Worm (Caenorhabditis elegans): ENCODE data around the gene C45B11.5.

ce11 chrV:11057043-11057442, 15.4 kb downstream of the C45B11.5 start, which contains the start of gene srh-75:
- TF ChIP-seq ztf-29 (GFP tag; IDR thresholded peaks at IDR 0.05) (no peak), klf-2 (GFP tag; conservative IDR thresholded peaks at IDR 0.05) (no peak), T22C8.4 (GFP tag; IDR thresholded peaks at IDR 0.05) (no peak), med-1 (GFP tag; optimal IDR thresholded peaks at IDR 0.05; ENCODE audit: insufficient read depth) (no peak), flt-1 (GFP tag; IDR thresholded peaks at IDR 0.05) (no peak), cog-1 (tag; optimal IDR thresholded peaks at IDR 0.05) (no peak), tab-1 (GFP tag; IDR thresholded peaks at IDR 0.05) (no peak), ztf-23 (GFP tag; IDR thresholded peaks at IDR 0.05) (no peak), ref-1 (GFP tag; conservative IDR thresholded peaks at IDR 0.05) (no peak)
